Worm (Caenorhabditis elegans): ENCODE measurements around the gene srg-16.

DNA sequence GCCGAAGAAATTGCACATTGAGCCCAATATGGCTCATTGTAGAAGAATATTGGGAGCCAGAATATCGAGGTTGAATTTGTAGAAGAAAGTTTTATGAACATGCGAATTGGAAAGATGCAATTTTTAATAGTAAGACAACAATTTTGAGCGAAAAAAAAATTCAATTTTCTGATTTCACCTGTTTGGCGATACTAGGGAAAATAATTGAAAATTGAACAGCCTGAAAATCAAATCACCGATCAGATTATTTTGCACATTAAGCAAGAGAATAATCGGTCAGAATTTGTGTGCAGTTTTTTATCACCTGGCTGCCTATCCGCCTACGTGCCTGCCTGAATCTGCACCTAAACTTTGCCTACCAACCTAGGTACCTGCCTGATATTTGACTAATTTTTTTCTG is 46.4 kb upstream of the srg-16 start, which contains the start of gene sre-26:
- TF ChIP-seq Y79H2A.3 (GFP tag; conservative IDR thresholded peaks at IDR 0.05): no peak
- TF ChIP-seq cebp-2 (GFP tag; IDR thresholded peaks at IDR 0.05): no peak
- TF ChIP-seq unc-130 (GFP tag; optimal IDR thresholded peaks at IDR 0.05): no peak
- no peak for TF ChIP-seq ZK185.1 (tag; optimal IDR thresholded peaks at IDR 0.05; ENCODE audit: poor library complexity, severe bottlenecking)
- no peak for TF ChIP-seq lsy-27 (tag; optimal IDR thresholded peaks at IDR 0.05; ENCODE audit: borderline replicate concordance, insufficient read depth)
- no peak for TF ChIP-seq ama-1 (optimal IDR thresholded peaks at IDR 0.05)
- TF ChIP-seq ama-1 (GFP tag; optimal IDR thresholded peaks at IDR 0.05): no peak
- TF ChIP-seq ceh-91 (GFP tag; IDR thresholded peaks at IDR 0.05): no peak
- TF ChIP-seq ets-4 (GFP tag; optimal IDR thresholded peaks at IDR 0.05): no peak
- no peak for TF ChIP-seq Y53F4B.3 (GFP tag; IDR thresholded peaks at IDR 0.05)
- TF ChIP-seq madf-8 (GFP tag; conservative IDR thresholded peaks at IDR 0.05): no peak

All from whole organism, young adult.